ENCODE assay signal across 1 fruit fly cellular context in genomic region chrX:2396204-2396882, dm6.
A peak's percentile ranks its signal among the peaks of the same experiment; 100 is the strongest.
TF ChIP-seq lines count a peak whose summit lies in the region.

No protein-coding gene starts in this region.

TF ChIP-seq in whole organism, embryonic, 481 proteins besides CTCF, POLR2A, EP300 and RAD21 (continued from another document and continues in another):
- TF ChIP-seq inv (GFP tag; IDR thresholded peaks at IDR 0.05; lab: Robert Waterston, UW; ENCODE audit: partially characterized antibody) = no peak
- no peak for TF ChIP-seq grn (GFP tag; optimal IDR thresholded peaks at IDR 0.05; lab: Kevin White, UChicago)
- peak; percentile 47 for TF ChIP-seq Meics (GFP tag; optimal IDR thresholded peaks at IDR 0.05; lab: Kevin White, UChicago)
- TF ChIP-seq Mad (GFP tag; optimal IDR thresholded peaks at IDR 0.05; lab: Kevin White, UChicago) = no peak
- TF ChIP-seq CG15011 (GFP tag; optimal IDR thresholded peaks at IDR 0.05; lab: Kevin White, UChicago) = peak; percentile 2
- TF ChIP-seq CG10654 (GFP tag; optimal IDR thresholded peaks at IDR 0.05; lab: Kevin White, UChicago) = no peak
- no peak for TF ChIP-seq mam (GFP tag; optimal IDR thresholded peaks at IDR 0.05; lab: Kevin White, UChicago)
- TF ChIP-seq Hand (GFP tag; optimal IDR thresholded peaks at IDR 0.05; lab: Kevin White, UChicago) = no peak
- TF ChIP-seq pita (GFP tag; optimal IDR thresholded peaks at IDR 0.05; lab: Kevin White, UChicago) = no peak
- no peak for TF ChIP-seq fru (optimal IDR thresholded peaks at IDR 0.05; lab: Kevin White, UChicago)
- TF ChIP-seq CG17802 (tag; optimal IDR thresholded peaks at IDR 0.05; lab: Kevin White, UChicago) = no peak
- TF ChIP-seq luna (GFP tag; optimal IDR thresholded peaks at IDR 0.05; lab: Kevin White, UChicago) = no peak
- no peak for TF ChIP-seq hb (GFP tag; IDR thresholded peaks at IDR 0.05; lab: Robert Waterston, UW; ENCODE audit: partially characterized antibody)
- 0 out of 3 replicates have a peak, but pooled peaks have one; percentile 43 for TF ChIP-seq CG11695 (GFP tag; IDR thresholded peaks at IDR 0.05; lab: Robert Waterston, UW)
- no peak for TF ChIP-seq CG13123 (GFP tag; optimal IDR thresholded peaks at IDR 0.05; lab: Kevin White, UChicago)
- no peak for TF ChIP-seq CG3065 (GFP tag; optimal IDR thresholded peaks at IDR 0.05; lab: Kevin White, UChicago)
- TF ChIP-seq CrebB (tag; optimal IDR thresholded peaks at IDR 0.05; lab: Kevin White, UChicago) = no peak
- no peak for TF ChIP-seq CG7963 (GFP tag; IDR thresholded peaks at IDR 0.05; lab: Robert Waterston, UW; ENCODE audit: partially characterized antibody)
- 0 out of 2 replicates have a peak, but pooled peaks have one; percentile 48 for TF ChIP-seq sisA (GFP tag; IDR thresholded peaks at IDR 0.05; lab: Robert Waterston, UW)
- TF ChIP-seq CG14667 (GFP tag; IDR thresholded peaks at IDR 0.05; lab: Robert Waterston, UW) = no peak
- TF ChIP-seq schlank (tag; optimal IDR thresholded peaks at IDR 0.05; lab: Kevin White, UChicago) = no peak
- peak in 1 of 2 experiments; percentile 20 for TF ChIP-seq dpn (GFP tag; optimal IDR thresholded peaks at IDR 0.05; lab: Kevin White, UChicago)
- TF ChIP-seq nom (GFP tag; optimal IDR thresholded peaks at IDR 0.05; lab: Kevin White, UChicago) = no peak
- TF ChIP-seq Dbx (GFP tag; IDR thresholded peaks at IDR 0.05; lab: Robert Waterston, UW) = no peak
- no peak for TF ChIP-seq CG1024 (GFP tag; IDR thresholded peaks at IDR 0.05; lab: Robert Waterston, UW)
- TF ChIP-seq wdn (GFP tag; IDR thresholded peaks at IDR 0.05; lab: Robert Waterston, UW) = no peak
- TF ChIP-seq CG8388 (GFP tag; optimal IDR thresholded peaks at IDR 0.05; lab: Kevin White, UChicago) = peak; percentile 42
- peak; percentile 53 for TF ChIP-seq pros (GFP tag; optimal IDR thresholded peaks at IDR 0.05; lab: Kevin White, UChicago)
- TF ChIP-seq nerfin-2 (GFP tag; IDR thresholded peaks at IDR 0.05; lab: Robert Waterston, UW; ENCODE audit: partially characterized antibody) = no peak
- no peak for TF ChIP-seq CG12236 (GFP tag; optimal IDR thresholded peaks at IDR 0.05; lab: Kevin White, UChicago)
- TF ChIP-seq grau (tag; optimal IDR thresholded peaks at IDR 0.05; lab: Kevin White, UChicago) = peak; percentile 58
- no peak for TF ChIP-seq GATAe (GFP tag; conservative IDR thresholded peaks at IDR 0.05; lab: Robert Waterston, UW)
- no peak for TF ChIP-seq CG30020 (tag; optimal IDR thresholded peaks at IDR 0.05; lab: Kevin White, UChicago)
- TF ChIP-seq MBD-R2 (GFP tag; IDR thresholded peaks at IDR 0.05; lab: Robert Waterston, UW) = no peak
- no peak for TF ChIP-seq otp (GFP tag; IDR thresholded peaks at IDR 0.05; lab: Robert Waterston, UW)
- no peak for TF ChIP-seq Dll (GFP tag; IDR thresholded peaks at IDR 0.05; lab: Robert Waterston, UW; ENCODE audit: partially characterized antibody)
- no peak for TF ChIP-seq CG13894 (tag; optimal IDR thresholded peaks at IDR 0.05; lab: Kevin White, UChicago)
- peak; percentile 37 for TF ChIP-seq Fer3 (tag; optimal IDR thresholded peaks at IDR 0.05; lab: Kevin White, UChicago)
- peak; percentile 56 for TF ChIP-seq Asciz (GFP tag; optimal IDR thresholded peaks at IDR 0.05; lab: Kevin White, UChicago)
- no peak for TF ChIP-seq cad (GFP tag; optimal IDR thresholded peaks at IDR 0.05; lab: Kevin White, UChicago)
- no peak for TF ChIP-seq BEAF-32 (GFP tag; optimal IDR thresholded peaks at IDR 0.05; lab: Kevin White, UChicago)
- peak in 1 of 2 experiments; percentile 27 for TF ChIP-seq chif (GFP tag; optimal IDR thresholded peaks at IDR 0.05; lab: Kevin White, UChicago)
- TF ChIP-seq stwl (tag; optimal IDR thresholded peaks at IDR 0.05; lab: Kevin White, UChicago) = no peak
- TF ChIP-seq Lpt (GFP tag; optimal IDR thresholded peaks at IDR 0.05; lab: Kevin White, UChicago) = no peak
- TF ChIP-seq CG10267 (tag; optimal IDR thresholded peaks at IDR 0.05; lab: Kevin White, UChicago) = peak; percentile 49
- TF ChIP-seq CG3726 (GFP tag; IDR thresholded peaks at IDR 0.05; lab: Robert Waterston, UW) = no peak
- no peak for TF ChIP-seq CG12942 (GFP tag; optimal IDR thresholded peaks at IDR 0.05; lab: Kevin White, UChicago)
- TF ChIP-seq CG14710 (tag; optimal IDR thresholded peaks at IDR 0.05; lab: Kevin White, UChicago) = peak; percentile 57
- no peak for TF ChIP-seq CG9215 (GFP tag; IDR thresholded peaks at IDR 0.05; lab: Robert Waterston, UW)
- TF ChIP-seq CG11398 (GFP tag; optimal IDR thresholded peaks at IDR 0.05; lab: Kevin White, UChicago) = no peak
- TF ChIP-seq bbx (GFP tag; IDR thresholded peaks at IDR 0.05; lab: Robert Waterston, UW; ENCODE audit: partially characterized antibody) = no peak
- TF ChIP-seq crc (GFP tag; optimal IDR thresholded peaks at IDR 0.05; lab: Kevin White, UChicago) = no peak
- peak; percentile 6 for TF ChIP-seq CG17568 (GFP tag; optimal IDR thresholded peaks at IDR 0.05; lab: Kevin White, UChicago)
- no peak for TF ChIP-seq Atf6 (GFP tag; IDR thresholded peaks at IDR 0.05; lab: Robert Waterston, UW)
- no peak for TF ChIP-seq Six4 (GFP tag; optimal IDR thresholded peaks at IDR 0.05; lab: Kevin White, UChicago)
- no peak for TF ChIP-seq ranshi (GFP tag; IDR thresholded peaks at IDR 0.05; lab: Robert Waterston, UW)
- TF ChIP-seq Sry-β (GFP tag; optimal IDR thresholded peaks at IDR 0.05; lab: Kevin White, UChicago) = no peak
- TF ChIP-seq ewg (GFP tag; optimal IDR thresholded peaks at IDR 0.05; lab: Kevin White, UChicago) = peak; percentile 37
- TF ChIP-seq prd (optimal IDR thresholded peaks at IDR 0.05; lab: Kevin White, UChicago) = no peak
- peak; percentile 63; the same call in 2 of the 3 replicates for TF ChIP-seq prd (GFP tag; IDR thresholded peaks at IDR 0.05; lab: Robert Waterston, UW)
- no peak for TF ChIP-seq CG32767 (GFP tag; IDR thresholded peaks at IDR 0.05; lab: Robert Waterston, UW)
- TF ChIP-seq CG12071 (GFP tag; optimal IDR thresholded peaks at IDR 0.05; lab: Kevin White, UChicago) = no peak
- no peak for TF ChIP-seq Antp (GFP tag; optimal IDR thresholded peaks at IDR 0.05; lab: Kevin White, UChicago)
- TF ChIP-seq CG13775 (GFP tag; optimal IDR thresholded peaks at IDR 0.05; lab: Kevin White, UChicago) = peak; percentile 37
- TF ChIP-seq danr (GFP tag; IDR thresholded peaks at IDR 0.05; lab: Robert Waterston, UW) = no peak
- no peak for TF ChIP-seq CG8944 (GFP tag; optimal IDR thresholded peaks at IDR 0.05; lab: Kevin White, UChicago)
- no peak for TF ChIP-seq Mes4 (GFP tag; optimal IDR thresholded peaks at IDR 0.05; lab: Kevin White, UChicago)
- TF ChIP-seq NC2β (GFP tag; optimal IDR thresholded peaks at IDR 0.05; lab: Kevin White, UChicago) = no peak
- no peak for TF ChIP-seq CG32532 (GFP tag; IDR thresholded peaks at IDR 0.05; lab: Robert Waterston, UW)
- no peak for TF ChIP-seq twi (tag; optimal IDR thresholded peaks at IDR 0.05; lab: Kevin White, UChicago)
- TF ChIP-seq Ets97D (GFP tag; optimal IDR thresholded peaks at IDR 0.05; lab: Kevin White, UChicago) = no peak
- TF ChIP-seq Chrac-16 (GFP tag; optimal IDR thresholded peaks at IDR 0.05; lab: Kevin White, UChicago) = peak; percentile 31
- TF ChIP-seq Spps (tag; optimal IDR thresholded peaks at IDR 0.05; lab: Kevin White, UChicago) = peak; percentile 36
- TF ChIP-seq Drgx (GFP tag; IDR thresholded peaks at IDR 0.05; lab: Robert Waterston, UW) = no peak
- TF ChIP-seq CG7839 (tag; optimal IDR thresholded peaks at IDR 0.05; lab: Kevin White, UChicago) = peak; percentile 67
- TF ChIP-seq wor (GFP tag; IDR thresholded peaks at IDR 0.05; lab: Robert Waterston, UW) = peak; percentile 36; the same call in 1 of the 2 replicates
- peak; percentile 14 for TF ChIP-seq CG9437 (GFP tag; optimal IDR thresholded peaks at IDR 0.05; lab: Kevin White, UChicago)
- no peak for TF ChIP-seq caup (GFP tag; optimal IDR thresholded peaks at IDR 0.05; lab: Kevin White, UChicago; ENCODE audit: severe bottlenecking)
- no peak for TF ChIP-seq sob (GFP tag; IDR thresholded peaks at IDR 0.05; lab: Robert Waterston, UW)
- no peak for TF ChIP-seq Trl (optimal IDR thresholded peaks at IDR 0.05; lab: Kevin White, UChicago)
- TF ChIP-seq Trl (GFP tag; optimal IDR thresholded peaks at IDR 0.05; lab: Kevin White, UChicago) = no peak
- TF ChIP-seq da (GFP tag; optimal IDR thresholded peaks at IDR 0.05; lab: Kevin White, UChicago) = no peak
- no peak for TF ChIP-seq fd3F (GFP tag; optimal IDR thresholded peaks at IDR 0.05; lab: Kevin White, UChicago)
- TF ChIP-seq abd-A (tag; optimal IDR thresholded peaks at IDR 0.05; lab: Kevin White, UChicago) = no peak
- TF ChIP-seq dysf (GFP tag; IDR thresholded peaks at IDR 0.05; lab: Robert Waterston, UW) = peak; percentile 41; the same call in 1 of the 3 replicates
- no peak for TF ChIP-seq shn (GFP tag; optimal IDR thresholded peaks at IDR 0.05; lab: Kevin White, UChicago)
- no peak for TF ChIP-seq Dfd (GFP tag; optimal IDR thresholded peaks at IDR 0.05; lab: Kevin White, UChicago)
- TF ChIP-seq CG17829 (tag; optimal IDR thresholded peaks at IDR 0.05; lab: Kevin White, UChicago) = peak; percentile 60
- TF ChIP-seq sna (GFP tag; IDR thresholded peaks at IDR 0.05; lab: Robert Waterston, UW; ENCODE audit: partially characterized antibody) = no peak
- TF ChIP-seq tin (GFP tag; optimal IDR thresholded peaks at IDR 0.05; lab: Kevin White, UChicago) = peak; percentile 29
- TF ChIP-seq ab (GFP tag; optimal IDR thresholded peaks at IDR 0.05; lab: Kevin White, UChicago) = no peak
- no peak for TF ChIP-seq CG4404 (GFP tag; IDR thresholded peaks at IDR 0.05; lab: Robert Waterston, UW)
- no peak for TF ChIP-seq nau (GFP tag; optimal IDR thresholded peaks at IDR 0.05; lab: Kevin White, UChicago)
- peak; percentile 54 for TF ChIP-seq ATbp (GFP tag; optimal IDR thresholded peaks at IDR 0.05; lab: Kevin White, UChicago)
- TF ChIP-seq dmrt99B (tag; optimal IDR thresholded peaks at IDR 0.05; lab: Kevin White, UChicago) = peak; percentile 77
- TF ChIP-seq CG2199 (GFP tag; IDR thresholded peaks at IDR 0.05; lab: Robert Waterston, UW) = no peak
- no peak for TF ChIP-seq slou (GFP tag; optimal IDR thresholded peaks at IDR 0.05; lab: Kevin White, UChicago)
- TF ChIP-seq HLH3B (GFP tag; IDR thresholded peaks at IDR 0.05; lab: Robert Waterston, UW) = peak; percentile 34
- TF ChIP-seq CG34376 (GFP tag; optimal IDR thresholded peaks at IDR 0.05; lab: Kevin White, UChicago) = no peak
- TF ChIP-seq ind (GFP tag; optimal IDR thresholded peaks at IDR 0.05; lab: Kevin White, UChicago) = peak; percentile 23
- TF ChIP-seq odd (GFP tag; optimal IDR thresholded peaks at IDR 0.05; lab: Kevin White, UChicago) = peak; percentile 18
- no peak for TF ChIP-seq CG18476 (GFP tag; optimal IDR thresholded peaks at IDR 0.05; lab: Kevin White, UChicago)
- no peak for TF ChIP-seq CG6175 (GFP tag; IDR thresholded peaks at IDR 0.05; lab: Robert Waterston, UW)
- TF ChIP-seq Poxn (GFP tag; IDR thresholded peaks at IDR 0.05; lab: Robert Waterston, UW) = no peak
- 0 out of 3 replicates have a peak, but pooled peaks have one; percentile 15 for TF ChIP-seq CG7357 (GFP tag; IDR thresholded peaks at IDR 0.05; lab: Robert Waterston, UW)
- TF ChIP-seq al (GFP tag; IDR thresholded peaks at IDR 0.05; lab: Robert Waterston, UW) = no peak
- TF ChIP-seq CG8765 (GFP tag; IDR thresholded peaks at IDR 0.05; lab: Robert Waterston, UW) = no peak
- peak; percentile 64 for TF ChIP-seq Blimp-1 (GFP tag; optimal IDR thresholded peaks at IDR 0.05; lab: Kevin White, UChicago)
- no peak for TF ChIP-seq tll (GFP tag; optimal IDR thresholded peaks at IDR 0.05; lab: Kevin White, UChicago)
- TF ChIP-seq CG6689 (GFP tag; IDR thresholded peaks at IDR 0.05; lab: Robert Waterston, UW) = peak; percentile 55; the same call in 1 of the 2 replicates
- no peak for TF ChIP-seq Hmx (GFP tag; optimal IDR thresholded peaks at IDR 0.05; lab: Kevin White, UChicago)
- TF ChIP-seq CG10979 (tag; optimal IDR thresholded peaks at IDR 0.05; lab: Kevin White, UChicago) = peak; percentile 73
- no peak for TF ChIP-seq scrt (GFP tag; optimal IDR thresholded peaks at IDR 0.05; lab: Kevin White, UChicago)
- no peak for TF ChIP-seq CG14860 (GFP tag; IDR thresholded peaks at IDR 0.05; lab: Robert Waterston, UW; ENCODE audit: partially characterized antibody)
- TF ChIP-seq unpg (GFP tag; optimal IDR thresholded peaks at IDR 0.05; lab: Kevin White, UChicago) = peak; percentile 69
- no peak for TF ChIP-seq B-H1 (GFP tag; IDR thresholded peaks at IDR 0.05; lab: Robert Waterston, UW)
- TF ChIP-seq CG12659 (GFP tag; optimal IDR thresholded peaks at IDR 0.05; lab: Kevin White, UChicago) = peak; percentile 24
- peak; percentile 13 for TF ChIP-seq CG1602 (GFP tag; optimal IDR thresholded peaks at IDR 0.05; lab: Kevin White, UChicago)
- TF ChIP-seq CG12299 (tag; optimal IDR thresholded peaks at IDR 0.05; lab: Kevin White, UChicago) = no peak
- peak; percentile 37; the same call in 1 of the 2 replicates for TF ChIP-seq vvl (GFP tag; IDR thresholded peaks at IDR 0.05; lab: Robert Waterston, UW)
- no peak for TF ChIP-seq insv (GFP tag; optimal IDR thresholded peaks at IDR 0.05; lab: Kevin White, UChicago)
- TF ChIP-seq dan (GFP tag; IDR thresholded peaks at IDR 0.05; lab: Robert Waterston, UW) = no peak
- peak; percentile 5 for TF ChIP-seq CG6813 (GFP tag; optimal IDR thresholded peaks at IDR 0.05; lab: Kevin White, UChicago)
- TF ChIP-seq CG15696 (tag; optimal IDR thresholded peaks at IDR 0.05; lab: Kevin White, UChicago) = peak; percentile 45
- no peak for TF ChIP-seq maf-S (GFP tag; optimal IDR thresholded peaks at IDR 0.05; lab: Kevin White, UChicago)
- TF ChIP-seq CG4617 (GFP tag; optimal IDR thresholded peaks at IDR 0.05; lab: Kevin White, UChicago; ENCODE audit: borderline replicate concordance) = no peak
- no peak for TF ChIP-seq CG13287 (GFP tag; IDR thresholded peaks at IDR 0.05; lab: Robert Waterston, UW; ENCODE audit: partially characterized antibody)
- TF ChIP-seq Bdp1 (GFP tag; optimal IDR thresholded peaks at IDR 0.05; lab: Kevin White, UChicago) = no peak
- TF ChIP-seq CG2678 (tag; optimal IDR thresholded peaks at IDR 0.05; lab: Kevin White, UChicago) = peak; percentile 61
- TF ChIP-seq bowl (GFP tag; IDR thresholded peaks at IDR 0.05; lab: Robert Waterston, UW) = no peak
- peak; percentile 40; the same call in 1 of the 2 replicates for TF ChIP-seq ara (GFP tag; IDR thresholded peaks at IDR 0.05; lab: Robert Waterston, UW)
- no peak for TF ChIP-seq CG9876 (GFP tag; optimal IDR thresholded peaks at IDR 0.05; lab: Kevin White, UChicago)
- TF ChIP-seq CG11723 (GFP tag; optimal IDR thresholded peaks at IDR 0.05; lab: Kevin White, UChicago) = peak; percentile 21
- TF ChIP-seq trh (GFP tag; optimal IDR thresholded peaks at IDR 0.05; lab: Kevin White, UChicago) = no peak
- no peak for TF ChIP-seq mld (GFP tag; IDR thresholded peaks at IDR 0.05; lab: Robert Waterston, UW; ENCODE audit: partially characterized antibody)
